Worm (Caenorhabditis elegans) whole organism, L1 larva: ENCODE measurements around the gene M106.3.

Experiments used
- C04F5.9 ChIP-seq: sonication (generic microtip); optimal IDR thresholded peaks from 2 replicates; lab custom pipeline; 2016; ENCODE audit warnings: missing genetic modification characterization, missing compliant biosample characterization
- C16A3.4 ChIP-seq: fragments of 150-350 bp; optimal IDR thresholded peaks from 2 replicates; lab custom pipeline; 2014; ENCODE audit warnings: missing biosample characterization, missing genetic modification characterization
- Y116A8C.19 ChIP-seq: sonication (generic microtip); optimal IDR thresholded peaks from 2 replicates; lab custom pipeline; 2016; ENCODE audit warnings: missing compliant biosample characterization, missing genetic modification characterization, borderline replicate concordance
- aha-1 ChIP-seq: fragments of 150-350 bp; optimal IDR thresholded peaks from 2 replicates; lab custom pipeline; 2014; ENCODE audit warnings: missing biosample characterization, missing genetic modification characterization
- alr-1 ChIP-seq: fragments of 200-800 bp; sonication (Bioruptor generic); optimal IDR thresholded peaks from 2 replicates; lab custom pipeline; 2018; ENCODE audit warnings: borderline replicate concordance, mild to moderate bottlenecking, missing genetic modification characterization, missing compliant biosample characterization
- aly-2 ChIP-seq: fragments of 150-350 bp; optimal IDR thresholded peaks from 2 replicates; lab custom pipeline; 2014; ENCODE audit warnings: missing biosample characterization, missing genetic modification characterization
- ama-1 ChIP-seq: fragments of 150-350 bp; optimal IDR thresholded peaks from 2 replicates; lab custom pipeline; 2014
- blmp-1 ChIP-seq: fragments of 150-350 bp; optimal IDR thresholded peaks from 2 replicates; lab custom pipeline; 2014; ENCODE audit warnings: missing biosample characterization, missing genetic modification characterization
- ceh-88 ChIP-seq: fragments of 200-800 bp; sonication (Bioruptor generic); IDR thresholded peaks from 2 replicates; pipeline ENCODE4 v1.3.6; 2022; ENCODE audit warnings: missing genetic modification characterization, missing compliant biosample characterization
- ces-1 ChIP-seq: fragments of 150-350 bp; optimal IDR thresholded peaks from 2 replicates; lab custom pipeline; 2014; ENCODE audit warnings: missing biosample characterization, missing genetic modification reagents, missing genetic modification characterization
- dpl-1 ChIP-seq, 3 experiments: fragments of 150-350 bp in 2 of 3; sonication (generic microtip) in 1 of 3; optimal IDR thresholded peaks; 2 replicates each; lab custom pipeline; 2014 to 2017; ENCODE audit warnings: missing biosample characterization in 3 of 3, missing genetic modification characterization in 3 of 3, missing genetic modification reagents in 3 of 3
- dsc-1 ChIP-seq: sonication (generic microtip); optimal IDR thresholded peaks from 2 replicates; lab custom pipeline; 2016; ENCODE audit warnings: mild to moderate bottlenecking, missing genetic modification characterization, missing compliant biosample characterization
- efl-3 ChIP-seq: fragments of 200-800 bp; sonication (Bioruptor generic); optimal IDR thresholded peaks from 2 replicates; lab custom pipeline; 2018; ENCODE audit warnings: mild to moderate bottlenecking, missing genetic modification characterization, missing compliant biosample characterization
- egl-13 ChIP-seq: sonication (generic microtip); optimal IDR thresholded peaks from 2 replicates; lab custom pipeline; 2016; ENCODE audit warnings: missing genotype, missing genetic modification reagents, missing genetic modification characterization, missing compliant biosample characterization
- elt-2 ChIP-seq: sonication (generic microtip); optimal IDR thresholded peaks from 2 replicates; lab custom pipeline; 2016; ENCODE audit warnings: missing genetic modification characterization, mild to moderate bottlenecking, inconsistent platforms, missing compliant biosample characterization, missing genetic modification reagents
- elt-3 ChIP-seq, 6 experiments: fragments of 150-350 bp in 1 of 6; sonication (generic microtip); optimal IDR thresholded peaks; 2 replicates each; lab custom pipeline; 2017 to 2018; ENCODE audit warnings: missing biosample characterization in 6 of 6, missing genetic modification characterization in 6 of 6, inconsistent platforms in 1 of 6
- ets-5 ChIP-seq: fragments of 200-800 bp; sonication (Bioruptor generic); IDR thresholded peaks from 2 replicates; pipeline ENCODE4 v1.3.6; 2022; ENCODE audit warnings: missing genetic modification characterization, missing compliant biosample characterization
- fkh-10 ChIP-seq: sonication (generic microtip); optimal IDR thresholded peaks from 2 replicates; lab custom pipeline; 2017; ENCODE audit warnings: missing biosample characterization, missing genetic modification reagents, missing genetic modification characterization
- fkh-4 ChIP-seq: sonication (generic microtip); optimal IDR thresholded peaks from 2 replicates; lab custom pipeline; 2016; ENCODE audit warnings: missing compliant biosample characterization, missing genetic modification characterization, borderline replicate concordance
- lin-13 ChIP-seq: fragments of 150-350 bp; optimal IDR thresholded peaks from 2 replicates; lab custom pipeline; 2014; ENCODE audit warnings: missing biosample characterization, missing genetic modification reagents, missing genetic modification characterization
- lin-14 ChIP-seq: fragments of 200-800 bp; sonication (Bioruptor generic); optimal IDR thresholded peaks from 2 replicates; lab custom pipeline; 2018; ENCODE audit warnings: mild to moderate bottlenecking, missing genetic modification characterization, moderate library complexity, missing compliant biosample characterization
- lin-15B ChIP-seq: fragments of 150-350 bp; sonication (generic microtip); optimal IDR thresholded peaks from 3 replicates; lab custom pipeline; 2014; ENCODE audit warnings: missing biosample characterization, missing genetic modification characterization
- lir-3 ChIP-seq: sonication (generic microtip); optimal IDR thresholded peaks from 2 replicates; lab custom pipeline; 2016; ENCODE audit warnings: mild to moderate bottlenecking, missing genetic modification characterization, moderate library complexity, missing compliant biosample characterization; ENCODE audit not compliant: poor library complexity
- lsy-2 ChIP-seq, 2 experiments: fragments of 150-350 bp; optimal IDR thresholded peaks; 2 replicates each; lab custom pipeline; 2014; ENCODE audit warnings: missing biosample characterization in 2 of 2, missing genetic modification characterization in 2 of 2
- mef-2 ChIP-seq: fragments of 150-350 bp; optimal IDR thresholded peaks from 2 replicates; lab custom pipeline; 2014; ENCODE audit warnings: missing biosample characterization, missing genetic modification characterization
- nhr-11 ChIP-seq: fragments of 150-350 bp; optimal IDR thresholded peaks from 2 replicates; lab custom pipeline; 2014; ENCODE audit warnings: missing biosample characterization, missing genetic modification characterization
- nhr-12 ChIP-seq: sonication (generic microtip); optimal IDR thresholded peaks from 2 replicates; lab custom pipeline; 2017; ENCODE audit warnings: missing biosample characterization, missing genetic modification characterization
- nhr-20 ChIP-seq: sonication (generic microtip); optimal IDR thresholded peaks from 2 replicates; lab custom pipeline; 2016; ENCODE audit warnings: mild to moderate bottlenecking, missing genetic modification characterization, missing compliant biosample characterization
- nhr-28 ChIP-seq: fragments of 150-350 bp; optimal IDR thresholded peaks from 2 replicates; lab custom pipeline; 2014; ENCODE audit warnings: missing biosample characterization, missing genetic modification characterization
- nhr-47 ChIP-seq: sonication (generic microtip); optimal IDR thresholded peaks from 2 replicates; lab custom pipeline; 2016; ENCODE audit warnings: mild to moderate bottlenecking, missing genetic modification characterization, moderate library complexity, missing compliant biosample characterization
- nhr-71 ChIP-seq: sonication (generic microtip); optimal IDR thresholded peaks from 2 replicates; lab custom pipeline; 2016; ENCODE audit warnings: mild to moderate bottlenecking, missing genetic modification characterization, moderate library complexity, missing compliant biosample characterization
- nhr-76 ChIP-seq: sonication (generic microtip); optimal IDR thresholded peaks from 2 replicates; lab custom pipeline; 2017; ENCODE audit warnings: missing biosample characterization, missing genetic modification characterization
- nhr-90 ChIP-seq: sonication (generic microtip); optimal IDR thresholded peaks from 2 replicates; lab custom pipeline; 2016; ENCODE audit warnings: mild to moderate bottlenecking, missing genetic modification characterization, missing compliant biosample characterization; ENCODE audit not compliant: poor library complexity
- pag-3 ChIP-seq: sonication (generic microtip); optimal IDR thresholded peaks from 2 replicates; lab custom pipeline; 2017; ENCODE audit warnings: missing genetic modification characterization, mild to moderate bottlenecking, missing compliant biosample characterization, antibody characterized with exemption, borderline replicate concordance; ENCODE audit not compliant: insufficient read depth
- pax-3 ChIP-seq: fragments of 200-800 bp; sonication (Bioruptor generic); optimal IDR thresholded peaks from 2 replicates; lab custom pipeline; 2018; ENCODE audit warnings: mild to moderate bottlenecking, missing genetic modification characterization, moderate library complexity, missing compliant biosample characterization
- pqm-1 ChIP-seq: sonication (generic microtip); optimal IDR thresholded peaks from 3 replicates; lab custom pipeline; 2017; ENCODE audit warnings: missing biosample characterization, missing genetic modification characterization
- rnt-1 ChIP-seq: sonication (generic microtip); optimal IDR thresholded peaks from 2 replicates; lab custom pipeline; 2016; ENCODE audit warnings: mild to moderate bottlenecking, missing genetic modification characterization, moderate library complexity, missing compliant biosample characterization
- skn-1 ChIP-seq: fragments of 150-350 bp; optimal IDR thresholded peaks from 2 replicates; lab custom pipeline; 2014; ENCODE audit warnings: missing biosample characterization, missing genetic modification characterization
- snpc-4 ChIP-seq: fragments of 150-350 bp; optimal IDR thresholded peaks from 2 replicates; lab custom pipeline; 2014; ENCODE audit warnings: missing biosample characterization, missing genetic modification characterization
- snu-23 ChIP-seq: sonication (generic microtip); optimal IDR thresholded peaks from 2 replicates; lab custom pipeline; 2016; ENCODE audit warnings: missing genetic modification characterization, missing compliant biosample characterization
- sptf-1 ChIP-seq: fragments of 150-350 bp; optimal IDR thresholded peaks from 2 replicates; lab custom pipeline; 2014; ENCODE audit warnings: missing biosample characterization, missing genetic modification characterization
- swsn-7 ChIP-seq: sonication (generic microtip); optimal IDR thresholded peaks from 2 replicates; lab custom pipeline; 2016; ENCODE audit warnings: missing genetic modification characterization, missing compliant biosample characterization
- tbx-2 ChIP-seq: sonication (generic microtip); optimal IDR thresholded peaks from 2 replicates; lab custom pipeline; 2016; ENCODE audit warnings: missing genetic modification characterization, missing compliant biosample characterization
- unc-86 ChIP-seq: sonication (generic microtip); optimal IDR thresholded peaks from 2 replicates; lab custom pipeline; 2016; ENCODE audit warnings: missing genetic modification characterization, missing compliant biosample characterization
- unc-98 ChIP-seq: fragments of 200-800 bp; sonication (Bioruptor generic); IDR thresholded peaks from 2 replicates; pipeline ENCODE4 v1.3.6; 2022; ENCODE audit warnings: missing genetic modification characterization, missing compliant biosample characterization
- zip-4 ChIP-seq: fragments of 200-800 bp; sonication (Bioruptor generic); optimal IDR thresholded peaks from 2 replicates; lab custom pipeline; 2018; ENCODE audit warnings: mild to moderate bottlenecking, missing genetic modification characterization, moderate library complexity, missing compliant biosample characterization
- ztf-11 ChIP-seq, 2 experiments: sonication (generic microtip); optimal IDR thresholded peaks; 2 replicates each; lab custom pipeline; 2016 to 2017; ENCODE audit warnings: missing genetic modification characterization in 2 of 2, missing biosample characterization in 1 of 2, missing compliant biosample characterization in 1 of 2
- ztf-4 ChIP-seq: fragments of 150-350 bp; optimal IDR thresholded peaks from 2 replicates; lab custom pipeline; 2014; ENCODE audit warnings: missing biosample characterization, missing genetic modification characterization

Gene M106.3

DNA sequence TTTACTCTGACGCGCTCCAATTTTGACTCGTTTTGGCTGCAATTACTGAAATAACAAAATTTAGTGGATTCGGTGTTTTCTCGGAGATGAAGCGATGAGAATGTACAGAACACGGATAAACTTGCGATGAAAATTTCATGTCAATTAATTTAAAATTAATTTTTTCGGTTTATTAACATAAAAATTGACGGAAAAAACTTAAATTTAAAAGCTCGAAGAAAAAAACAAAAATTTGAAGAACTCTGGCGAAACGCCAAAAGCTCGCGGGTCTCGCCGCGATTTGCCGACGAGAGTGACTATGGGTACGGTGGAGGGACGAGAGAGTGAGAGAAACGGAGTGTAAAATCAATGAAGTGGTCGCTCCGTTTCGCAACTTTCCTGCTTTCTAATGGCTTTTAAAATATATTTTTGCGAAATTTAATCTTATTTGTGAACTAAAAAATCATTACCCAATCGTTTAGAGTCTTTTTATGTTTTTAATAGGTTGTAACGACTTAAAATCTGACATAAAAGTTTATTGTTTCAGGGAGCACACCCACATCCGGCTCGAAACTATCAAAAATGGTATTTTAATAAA lies 8.0 kb upstream of the M106.3 start, which contains the start of the genes gmps-1 and cap-2 (continued):
- TF ChIP-seq C04F5.9 (tag; lab: Kevin White, UChicago) (peak; percentile 100), lir-3 (tag; lab: Kevin White, UChicago) (peak; percentile 91), lsy-2 (tag; optimal IDR thresholded peaks at IDR 0.05; lab: Kevin White, UChicago) (peak; percentile 100), dpl-1 (GFP tag; optimal IDR thresholded peaks at IDR 0.05; lab: Kevin White, UChicago) (peak; percentile 83 to 89 (median 87)), efl-3 (GFP tag; lab: Kevin White, UChicago) (peak; percentile 92), ets-5 (GFP tag; lab: Robert Waterston, UW) (no peak), unc-86 (tag; lab: Kevin White, UChicago) (peak; percentile 98), pag-3 (no peak), ztf-4 (peak; percentile 96), swsn-7 (tag; lab: Kevin White, UChicago) (peak; percentile 98), aly-2 (peak; percentile 93), lin-15B (tag; lab: Kevin White, UChicago) (peak; percentile 81), nhr-76 (tag; lab: Kevin White, UChicago) (no peak), tbx-2 (tag; lab: Kevin White, UChicago) (peak; percentile 97), elt-2 (tag; lab: Kevin White, UChicago) (peak; percentile 87), pqm-1 (tag; lab: Kevin White, UChicago) (no peak), blmp-1 (tag; lab: Kevin White, UChicago) (peak; percentile 81), alr-1 (tag; lab: Kevin White, UChicago) (no peak), ama-1 (peak; percentile 78), elt-3 (tag; optimal IDR thresholded peaks at IDR 0.05; lab: Kevin White, UChicago) (peak in 4 of 6 experiments; percentile 23 to 86 (median 46)), fkh-10 (GFP tag; lab: Kevin White, UChicago) (peak; percentile 95), lin-14 (GFP tag; lab: Kevin White, UChicago) (peak; percentile 96), mef-2 (tag; lab: Kevin White, UChicago) (peak; percentile 24), aha-1 (tag; lab: Kevin White, UChicago) (peak; percentile 85), snpc-4 (tag; lab: Kevin White, UChicago) (peak; percentile 86), sptf-1 (tag; lab: Kevin White, UChicago) (no peak), unc-98 (GFP tag; lab: Robert Waterston, UW) (peak; percentile 67; the same call in 1 of the 2 replicates), pax-3 (peak; percentile 94), zip-4 (GFP tag; lab: Kevin White, UChicago) (peak; percentile 96), nhr-28 (tag; lab: Kevin White, UChicago) (no peak), Y116A8C.19 (tag; lab: Kevin White, UChicago) (no peak), dsc-1 (tag; lab: Kevin White, UChicago) (peak; percentile 98)

DNA sequence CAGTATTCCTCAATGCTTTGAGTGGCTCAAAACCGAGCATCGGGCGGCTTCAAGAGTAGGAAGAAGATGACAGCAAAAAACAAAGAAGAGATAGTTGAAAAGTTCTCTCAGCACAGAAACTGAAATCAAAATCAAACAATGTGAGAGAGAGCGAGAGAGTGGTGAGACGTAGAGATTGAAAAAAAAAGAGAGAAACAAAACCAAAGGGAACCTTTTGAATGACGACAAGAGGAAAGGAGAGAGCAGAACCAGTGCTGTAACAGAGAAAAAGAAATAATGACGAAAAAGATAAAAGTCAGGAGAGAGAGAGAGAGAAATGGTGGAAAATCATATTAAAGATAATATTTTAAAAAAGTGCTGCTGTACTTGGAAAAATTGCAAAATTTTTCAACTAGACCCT lies 6.5 kb upstream of the M106.3 start:
- TF ChIP-seq ces-1 (GFP tag; lab: Kevin White, UChicago) (no peak), rnt-1 (tag; lab: Kevin White, UChicago) (peak; percentile 57), C16A3.4 (tag; lab: Kevin White, UChicago) (no peak), fkh-4 (tag; lab: Kevin White, UChicago) (no peak), fkh-10 (GFP tag; lab: Kevin White, UChicago) (no peak), ets-5 (GFP tag; lab: Robert Waterston, UW) (no peak), nhr-47 (peak; percentile 14), pax-3 (no peak), snu-23 (peak; percentile 51), nhr-12 (no peak), dpl-1 (GFP tag; optimal IDR thresholded peaks at IDR 0.05; lab: Kevin White, UChicago) (peak in 2 of 3 experiments; percentile 3 to 18), ztf-4 (peak; percentile 2), skn-1 (tag; lab: Kevin White, UChicago) (peak; percentile 15), nhr-20 (tag; lab: Kevin White, UChicago) (peak; percentile 51), egl-13 (tag; lab: Kevin White, UChicago) (no peak), pag-3 (no peak), lsy-2 (tag; optimal IDR thresholded peaks at IDR 0.05; lab: Kevin White, UChicago) (peak; percentile 62 to 81), ceh-88 (GFP tag; lab: Robert Waterston, UW) (no peak), lin-13 (GFP tag; lab: Kevin White, UChicago) (no peak), nhr-71 (tag; lab: Kevin White, UChicago) (peak; percentile 57), elt-2 (tag; lab: Kevin White, UChicago) (peak; percentile 11), ztf-11 (tag; optimal IDR thresholded peaks at IDR 0.05; lab: Kevin White, UChicago) (no peak), efl-3 (GFP tag; lab: Kevin White, UChicago) (no peak), aha-1 (tag; lab: Kevin White, UChicago) (no peak), aly-2 (no peak), unc-98 (GFP tag; lab: Robert Waterston, UW) (no peak; the same call in 1 of the 2 replicates), nhr-76 (tag; lab: Kevin White, UChicago) (no peak), nhr-90 (no peak), nhr-11 (tag; lab: Kevin White, UChicago) (no peak)
